Fruit fly (Drosophila melanogaster) whole organism, wandering third instar larva: ENCODE results near the gene ctrip.

Experiments
- Abd-B ChIP-seq: fragments of >200 bp; optimal IDR thresholded peaks from 2 replicates; lab custom pipeline; 2017; ENCODE audit warnings: missing biosample characterization, missing genetic modification characterization
- CG32264 ChIP-seq: fragments of 200-800 bp; sonication (Bioruptor generic); optimal IDR thresholded peaks from 2 replicates; lab custom pipeline; 2016; ENCODE audit warnings: missing biosample characterization, missing genetic modification characterization
- CG9705 ChIP-seq: fragments of 200-800 bp; sonication (Bioruptor generic); optimal IDR thresholded peaks from 2 replicates; lab custom pipeline; 2018; ENCODE audit warnings: missing biosample characterization, mild to moderate bottlenecking, missing genetic modification characterization
- CrebA ChIP-seq: fragments of 200-800 bp; sonication (Bioruptor generic); optimal IDR thresholded peaks from 2 replicates; lab custom pipeline; 2016; ENCODE audit warnings: missing biosample characterization, mild to moderate bottlenecking, missing genetic modification characterization, borderline replicate concordance
- Dfd ChIP-seq: fragments of >200 bp; optimal IDR thresholded peaks from 2 replicates; lab custom pipeline; 2017; ENCODE audit warnings: missing biosample characterization, missing genetic modification characterization
- Dif ChIP-seq: fragments of 200-275, 200-300 bp; sonication (Bioruptor generic); optimal IDR thresholded peaks from 2 replicates; lab custom pipeline; 2018; ENCODE audit warnings: missing biosample characterization, missing genetic modification characterization; ENCODE audit not compliant: partially characterized antibody
- GATAd ChIP-seq: sonication (Bioruptor generic); optimal IDR thresholded peaks from 2 replicates; lab custom pipeline; 2016; ENCODE audit warnings: missing biosample characterization, missing genetic modification characterization
- HLH106 ChIP-seq: fragments of 200-800 bp; optimal IDR thresholded peaks from 3 replicates; lab custom pipeline; 2019; ENCODE audit warnings: missing biosample characterization, mild to moderate bottlenecking, missing genetic modification characterization, moderate library complexity
- Hnf4 ChIP-seq: fragments of 200-800 bp; sonication (Bioruptor generic); optimal IDR thresholded peaks from 2 replicates; lab custom pipeline; 2016; ENCODE audit warnings: missing biosample characterization, mild to moderate bottlenecking, missing genetic modification characterization
- Hr78 ChIP-seq: fragments of >200 bp; optimal IDR thresholded peaks from 2 replicates; lab custom pipeline; 2017; ENCODE audit warnings: missing biosample characterization, missing genetic modification characterization
- Hr83 ChIP-seq: fragments of 200-300 bp; sonication (Bioruptor generic); optimal IDR thresholded peaks from 2 replicates; lab custom pipeline; 2016; ENCODE audit warnings: missing biosample characterization, mild to moderate bottlenecking, missing genetic modification characterization, moderate library complexity; ENCODE audit not compliant: poor library complexity, severe bottlenecking
- Jra ChIP-seq: sonication (Bioruptor generic); optimal IDR thresholded peaks from 2 replicates; lab custom pipeline; 2016; ENCODE audit warnings: missing biosample characterization, missing genetic modification characterization
- N ChIP-seq: fragments of >200 bp; optimal IDR thresholded peaks from 2 replicates; lab custom pipeline; 2018; ENCODE audit warnings: missing biosample characterization, missing external identifiers, missing genetic modification characterization
- OdsH ChIP-seq: fragments of 200-800 bp; sonication (Bioruptor generic); optimal IDR thresholded peaks from 2 replicates; lab custom pipeline; 2016; ENCODE audit warnings: missing biosample characterization, mild to moderate bottlenecking, missing genetic modification characterization
- Rel ChIP-seq, 2 experiments: fragments of 200-800 bp; sonication (Bioruptor generic) in 1 of 2; optimal IDR thresholded peaks; 2 replicates in 1 of 2; 3 replicates in 1 of 2; lab custom pipeline; 2016 to 2019; ENCODE audit warnings: mild to moderate bottlenecking in 2 of 2, missing biosample characterization in 2 of 2, missing genetic modification characterization in 2 of 2, moderate library complexity in 1 of 2
- Sp1 ChIP-seq: fragments of 200-800 bp; sonication (Bioruptor generic); optimal IDR thresholded peaks from 3 replicates; lab custom pipeline; 2019; ENCODE audit warnings: missing biosample characterization, mild to moderate bottlenecking, missing genetic modification characterization, moderate library complexity
- Vsx2 ChIP-seq: fragments of 200-300, 225-300 bp; sonication (Bioruptor generic); optimal IDR thresholded peaks from 2 replicates; lab custom pipeline; 2018; ENCODE audit warnings: missing biosample characterization, missing genetic modification characterization; ENCODE audit not compliant: partially characterized antibody
- brk ChIP-seq: fragments of 200-800 bp; sonication (Bioruptor generic); optimal IDR thresholded peaks from 2 replicates; lab custom pipeline; 2016; ENCODE audit warnings: missing biosample characterization, mild to moderate bottlenecking, missing genetic modification characterization
- dl ChIP-seq, 2 experiments: fragments of 175-275, 200-275 bp in 1 of 2; fragments of 200-275 bp in 1 of 2; sonication (Bioruptor generic); optimal IDR thresholded peaks; lab custom pipeline; 2018; ENCODE audit warnings: mild to moderate bottlenecking in 2 of 2, missing biosample characterization in 2 of 2, missing genetic modification characterization in 2 of 2, moderate library complexity in 2 of 2; ENCODE audit not compliant: partially characterized antibody in 2 of 2, insufficient read depth in 1 of 2
- dsf ChIP-seq: sonication (Bioruptor generic); optimal IDR thresholded peaks from 2 replicates; lab custom pipeline; 2016; ENCODE audit warnings: missing biosample characterization, missing genetic modification characterization, borderline replicate concordance
- ey ChIP-seq: fragments of 200-800 bp; sonication (Bioruptor generic); optimal IDR thresholded peaks from 2 replicates; lab custom pipeline; 2016; ENCODE audit warnings: missing biosample characterization, missing genetic modification characterization
- foxo ChIP-seq, 2 experiments: fragments of 200-800 bp; sonication (Bioruptor generic); optimal IDR thresholded peaks; 2 replicates in 1 of 2; 3 replicates in 1 of 2; lab custom pipeline; 2016 to 2017; ENCODE audit warnings: missing biosample characterization in 2 of 2, missing genetic modification characterization in 2 of 2
- fru ChIP-seq: fragments of 200-800 bp; sonication (Bioruptor generic); optimal IDR thresholded peaks from 3 replicates; lab custom pipeline; 2016; ENCODE audit warnings: missing biosample characterization, mild to moderate bottlenecking, missing genetic modification characterization
- h ChIP-seq: fragments of 200-800 bp; sonication (Bioruptor generic); optimal IDR thresholded peaks from 3 replicates; lab custom pipeline; 2016; ENCODE audit warnings: missing biosample characterization, mild to moderate bottlenecking, missing genetic modification characterization
- jim ChIP-seq: fragments of 175-275, 200-325 bp; sonication (Bioruptor generic); optimal IDR thresholded peaks from 2 replicates; lab custom pipeline; 2016; ENCODE audit warnings: missing biosample characterization, mild to moderate bottlenecking, missing genetic modification characterization
- lola ChIP-seq: fragments of >200 bp; optimal IDR thresholded peaks from 2 replicates; lab custom pipeline; 2017; ENCODE audit warnings: missing biosample characterization, missing genetic modification characterization
- rgr ChIP-seq: fragments of 200-800 bp; sonication (Bioruptor generic); optimal IDR thresholded peaks from 3 replicates; lab custom pipeline; 2016; ENCODE audit warnings: missing biosample characterization, mild to moderate bottlenecking, missing genetic modification characterization
- sage ChIP-seq: fragments of 200-800 bp; sonication (Bioruptor generic); optimal IDR thresholded peaks from 2 replicates; lab custom pipeline; 2016; ENCODE audit warnings: missing biosample characterization, mild to moderate bottlenecking, missing genetic modification characterization
- tai ChIP-seq: sonication (Bioruptor generic); optimal IDR thresholded peaks from 2 replicates; lab custom pipeline; 2016; ENCODE audit warnings: missing biosample characterization, missing genetic modification characterization
- usp ChIP-seq: fragments of >200 bp; optimal IDR thresholded peaks from 2 replicates; lab custom pipeline; 2017; ENCODE audit warnings: missing biosample characterization, missing genetic modification characterization
- woc ChIP-seq: sonication (Bioruptor generic); optimal IDR thresholded peaks from 2 replicates; lab custom pipeline; 2016; ENCODE audit warnings: missing biosample characterization, mild to moderate bottlenecking, missing genetic modification characterization

Gene ctrip

DNA sequence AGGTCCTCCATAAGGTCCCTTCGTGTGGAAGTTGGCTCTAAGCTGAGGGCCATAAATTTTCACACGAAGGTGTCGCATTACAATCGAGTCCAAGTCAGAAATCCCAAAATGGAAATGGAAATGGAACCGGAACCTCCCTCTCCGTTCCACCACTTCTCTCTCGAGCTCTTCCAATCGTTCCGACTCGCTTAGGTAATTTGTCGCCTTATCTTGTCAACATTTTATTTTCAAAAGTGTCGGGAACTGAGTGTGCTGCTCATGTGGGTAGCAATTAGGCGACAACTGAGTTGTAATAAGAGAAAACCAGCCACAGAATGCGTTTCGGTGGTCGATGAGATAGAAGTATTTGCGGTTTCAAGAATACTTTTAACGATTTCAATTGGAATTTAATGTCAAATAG lies 28.9 kb upstream of the ctrip start:
- TF ChIP-seq Hr78 (GFP tag; lab: Kevin White, UChicago) = no peak
- no peak for TF ChIP-seq ey (GFP tag; lab: Kevin White, UChicago)
- no peak for TF ChIP-seq fru (GFP tag; lab: Kevin White, UChicago)

DNA sequence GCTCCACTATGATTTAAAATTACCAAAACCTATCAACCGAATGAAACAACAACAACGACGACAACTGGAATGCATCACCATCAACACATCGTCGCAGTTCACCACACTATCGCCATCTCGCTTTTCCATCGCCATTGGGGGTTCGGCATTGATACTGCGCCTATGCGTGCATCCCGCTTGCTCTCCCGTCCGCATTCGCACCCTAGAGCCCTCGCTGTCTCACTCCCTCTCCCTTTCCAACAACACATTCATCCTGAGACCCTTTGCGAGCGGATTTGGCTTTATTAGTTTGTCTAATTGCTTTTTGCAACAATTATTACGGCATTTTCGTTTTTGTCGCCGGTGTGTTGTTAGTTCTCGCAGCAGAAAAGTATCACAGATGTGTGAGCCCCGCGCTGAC lies 23.4 kb upstream of the ctrip start:
- TF ChIP-seq Dif (GFP tag; lab: Kevin White, UChicago) (peak; percentile 26), h (GFP tag; lab: Kevin White, UChicago) (no peak)

DNA sequence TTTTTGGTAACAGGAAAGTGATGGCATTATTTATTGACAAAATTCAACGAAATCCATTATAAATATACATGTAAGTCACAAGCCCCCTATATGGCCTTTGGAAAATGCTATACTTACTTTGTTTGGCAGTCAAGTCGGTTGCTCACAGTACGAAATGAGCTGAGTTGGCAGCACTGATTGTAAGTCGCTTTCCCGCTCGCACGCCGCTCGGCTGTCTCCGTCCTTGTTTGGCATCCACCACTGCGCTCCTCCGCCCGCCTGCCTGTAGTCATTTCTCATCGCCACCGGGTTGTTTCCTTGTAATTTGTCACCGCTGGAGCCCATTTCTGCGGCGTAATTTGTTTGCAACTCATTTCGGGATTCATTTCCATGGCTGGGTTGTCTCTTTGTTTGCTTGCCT lies 21.7 kb upstream of the ctrip start:
- TF ChIP-seq Sp1 (GFP tag; lab: Kevin White, UChicago) = no peak
- no peak for TF ChIP-seq Rel (GFP tag; optimal IDR thresholded peaks at IDR 0.05; lab: Kevin White, UChicago)
- TF ChIP-seq Rel (tag; optimal IDR thresholded peaks at IDR 0.05; lab: Kevin White, UChicago) = no peak
- TF ChIP-seq CG9705 (GFP tag; lab: Kevin White, UChicago) = no peak
- no peak for TF ChIP-seq brk
- TF ChIP-seq CG32264 (GFP tag; lab: Kevin White, UChicago) = no peak
- no peak for TF ChIP-seq rgr
- no peak for TF ChIP-seq woc
- no peak for TF ChIP-seq ey (GFP tag; lab: Kevin White, UChicago)
- TF ChIP-seq Hr83 (GFP tag; lab: Kevin White, UChicago) = no peak
- TF ChIP-seq sage (GFP tag; lab: Kevin White, UChicago) = no peak
- TF ChIP-seq lola (GFP tag; lab: Kevin White, UChicago) = no peak
- no peak for TF ChIP-seq fru (GFP tag; lab: Kevin White, UChicago)
- no peak for TF ChIP-seq Abd-B (GFP tag; lab: Kevin White, UChicago)
- TF ChIP-seq N = no peak
- no peak for TF ChIP-seq Hnf4
- TF ChIP-seq dsf (GFP tag; lab: Kevin White, UChicago) = no peak
- no peak for TF ChIP-seq Dfd (GFP tag; lab: Kevin White, UChicago)

DNA sequence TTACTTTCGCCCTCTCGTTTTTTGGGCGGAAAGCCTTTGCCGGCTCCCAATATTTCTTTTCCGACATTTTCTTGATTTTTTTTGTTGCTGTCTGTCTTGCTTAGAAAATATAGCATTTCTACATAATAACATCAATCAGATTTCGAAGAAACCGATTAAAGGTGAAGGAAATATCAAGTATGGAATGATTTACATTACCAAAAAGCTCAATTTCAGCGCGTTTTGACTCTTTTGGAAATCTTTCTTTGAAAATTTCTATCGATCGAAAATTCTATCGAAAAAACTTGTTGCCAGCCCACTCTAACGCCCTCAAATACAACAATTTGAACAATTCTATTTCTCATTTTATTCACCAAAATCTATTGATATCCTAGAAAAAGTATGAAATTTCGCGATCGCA lies 19.3 kb upstream of the ctrip start, which contains the start of gene CG14659:
TSS of gene CG14659 (minus strand) at position 101 of the 400 bp plus-strand sequence.
- TF ChIP-seq dl (GFP tag; optimal IDR thresholded peaks at IDR 0.05; lab: Kevin White, UChicago; ENCODE audit: insufficient read depth in 1 of 2, partially characterized antibody in 2 of 2) (no peak), Dfd (GFP tag; lab: Kevin White, UChicago) (peak; percentile 59)

dm6 chr3R:4830413-4830812 lies 18.5 kb upstream of the ctrip start, which contains the start of gene CG14658:
Gene CG14658 (minus strand): TSS chr3R:4830513.
- no peak for TF ChIP-seq Vsx2 (GFP tag; lab: Kevin White, UChicago)
- no peak for TF ChIP-seq Dfd (GFP tag; lab: Kevin White, UChicago)
- TF ChIP-seq sage (GFP tag; lab: Kevin White, UChicago) = no peak
- TF ChIP-seq ey (GFP tag; lab: Kevin White, UChicago) = no peak
- TF ChIP-seq OdsH (GFP tag; lab: Kevin White, UChicago) = no peak
- TF ChIP-seq HLH106 (tag; lab: Kevin White, UChicago) = no peak
- TF ChIP-seq tai (GFP tag; lab: Kevin White, UChicago) = no peak
- TF ChIP-seq Dif (GFP tag; lab: Kevin White, UChicago) = no peak
- TF ChIP-seq usp = no peak
- TF ChIP-seq Rel (GFP tag; optimal IDR thresholded peaks at IDR 0.05; lab: Kevin White, UChicago) = no peak
- TF ChIP-seq Rel (tag; optimal IDR thresholded peaks at IDR 0.05; lab: Kevin White, UChicago) = no peak
- TF ChIP-seq GATAd = no peak
- no peak for TF ChIP-seq Hr83 (GFP tag; lab: Kevin White, UChicago)
- TF ChIP-seq Jra = no peak
- no peak for TF ChIP-seq jim (GFP tag; lab: Kevin White, UChicago)
- TF ChIP-seq foxo (GFP tag; optimal IDR thresholded peaks at IDR 0.05; lab: Kevin White, UChicago) = no peak
- no peak for TF ChIP-seq CrebA (GFP tag; lab: Kevin White, UChicago)
